Worm (Caenorhabditis elegans) whole organism, young adult: ENCODE data around the gene manf-1.

Source experiments
- B0019.2 ChIP-seq: fragments of 200-800 bp; sonication (Bioruptor generic); conservative IDR thresholded peaks from 2 replicates; pipeline ENCODE4 v1.3.6; 2022; ENCODE audit warnings: missing genetic modification reagents, missing genetic modification characterization, missing compliant biosample characterization
- B0035.1 ChIP-seq: sonication (generic microtip); optimal IDR thresholded peaks from 2 replicates; lab custom pipeline; 2016; ENCODE audit warnings: missing genetic modification characterization, mild to moderate bottlenecking, missing compliant biosample characterization, missing genotype, missing genetic modification reagents
- C06A6.2 ChIP-seq: fragments of 200-800 bp; sonication (Bioruptor generic); conservative IDR thresholded peaks from 2 replicates; pipeline ENCODE4 v1.3.6; 2022; ENCODE audit warnings: missing genetic modification characterization, missing compliant biosample characterization
- F37B4.10 ChIP-seq: fragments of 200-800 bp; sonication (Bioruptor generic); IDR thresholded peaks from 2 replicates; pipeline ENCODE4 v1.3.6; 2022; ENCODE audit warnings: missing genetic modification characterization, missing compliant biosample characterization
- F49E8.2 ChIP-seq: sonication (generic microtip); optimal IDR thresholded peaks from 3 replicates; lab custom pipeline; 2017; ENCODE audit warnings: missing genetic modification characterization, mild to moderate bottlenecking, missing compliant biosample characterization, antibody characterized with exemption, moderate library complexity; ENCODE audit not compliant: insufficient read depth
- Y53G8AR.9 ChIP-seq: fragments of 200-800 bp; sonication (Bioruptor generic); conservative IDR thresholded peaks from 2 replicates; pipeline ENCODE4 v1.3.6; 2022; ENCODE audit warnings: missing genetic modification reagents, missing genetic modification characterization, missing compliant biosample characterization
- Y56A3A.18 ChIP-seq: fragments of 200-800 bp; sonication (Bioruptor generic); IDR thresholded peaks from 2 replicates; pipeline ENCODE4 v1.3.6; 2022; ENCODE audit warnings: missing genetic modification reagents, missing genetic modification characterization, missing compliant biosample characterization
- attf-6 ChIP-seq: fragments of 200-800 bp; sonication (Bioruptor generic); IDR thresholded peaks from 2 replicates; pipeline ENCODE4 v1.3.6; 2022; ENCODE audit warnings: missing genetic modification reagents, missing genetic modification characterization, missing compliant biosample characterization
- dpl-1 ChIP-seq: fragments of 150-350 bp; optimal IDR thresholded peaks from 2 replicates; lab custom pipeline; 2014; ENCODE audit warnings: missing biosample characterization, missing genetic modification reagents, missing genetic modification characterization
- hmg-1.2 ChIP-seq: fragments of 200-800 bp; sonication (Bioruptor generic); IDR thresholded peaks from 2 replicates; pipeline ENCODE4 v1.3.6; 2022; ENCODE audit warnings: missing genetic modification reagents, missing genetic modification characterization, missing compliant biosample characterization
- lin-26 ChIP-seq: fragments of 200-800 bp; sonication (Bioruptor generic); IDR thresholded peaks from 2 replicates; pipeline ENCODE4 v1.3.6; 2022; ENCODE audit warnings: missing genetic modification reagents, missing genetic modification characterization, missing compliant biosample characterization
- mxl-1 ChIP-seq: sonication (generic microtip); optimal IDR thresholded peaks from 2 replicates; lab custom pipeline; 2016; ENCODE audit warnings: missing genetic modification characterization, missing compliant biosample characterization
- nfya-1 ChIP-seq: sonication (generic microtip); optimal IDR thresholded peaks from 2 replicates; lab custom pipeline; 2017; ENCODE audit warnings: antibody characterized with exemption, missing compliant biosample characterization, missing genetic modification characterization, borderline replicate concordance; ENCODE audit not compliant: insufficient read depth
- unc-62 ChIP-seq: fragments of 150-350 bp; optimal IDR thresholded peaks from 2 replicates; lab custom pipeline; 2014; ENCODE audit warnings: missing biosample characterization, missing genetic modification reagents, missing genetic modification characterization

DNA sequence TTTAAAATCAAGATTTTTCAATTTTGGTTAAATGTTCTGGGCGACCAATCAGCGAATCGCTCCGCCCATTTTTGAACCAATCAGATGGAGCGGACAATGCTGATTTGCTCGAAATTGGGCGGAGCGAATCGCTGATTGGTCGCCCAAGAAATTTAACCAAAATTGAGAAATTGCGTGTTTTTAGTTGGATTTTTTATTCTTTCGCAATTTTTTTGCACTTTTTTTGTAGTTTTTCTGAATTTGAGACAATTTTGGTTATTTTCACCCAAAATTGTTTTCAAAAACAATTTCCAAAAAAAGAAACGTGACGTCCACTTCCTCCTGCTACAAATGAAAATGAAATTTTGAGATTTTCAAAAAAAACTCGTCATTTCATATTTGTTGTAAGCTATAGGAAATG is 41.6 kb downstream of the manf-1 start, which contains the start of gene dml-1:
- no peak for TF ChIP-seq attf-6 (GFP tag; lab: Robert Waterston, UW)
- no peak for TF ChIP-seq F49E8.2
- no peak for TF ChIP-seq F37B4.10
- TF ChIP-seq Y56A3A.18 = no peak
- TF ChIP-seq nfya-1 (tag; lab: Kevin White, UChicago) = no peak
- TF ChIP-seq Y53G8AR.9 (GFP tag; lab: Robert Waterston, UW) = no peak
- no peak for TF ChIP-seq dpl-1
- no peak for TF ChIP-seq B0019.2
- TF ChIP-seq C06A6.2 (GFP tag; lab: Robert Waterston, UW) = no peak
- TF ChIP-seq mxl-1 (tag; lab: Kevin White, UChicago) = no peak
- TF ChIP-seq hmg-1.2 (GFP tag; lab: Robert Waterston, UW) = no peak
- TF ChIP-seq lin-26 (GFP tag; lab: Robert Waterston, UW) = no peak
- TF ChIP-seq unc-62 (GFP tag; lab: Kevin White, UChicago) = no peak
- TF ChIP-seq B0035.1 (tag; lab: Kevin White, UChicago) = no peak
